Fruit fly (Drosophila melanogaster) whole organism, wandering third instar larva: ENCODE results near the gene laf.

Experiments
- Mio ChIP-seq: sonication (Bioruptor generic); optimal IDR thresholded peaks from 2 replicates; lab custom pipeline; 2016; ENCODE audit warnings: missing biosample characterization, missing genetic modification characterization
- Sp1 ChIP-seq: fragments of 200-800 bp; sonication (Bioruptor generic); optimal IDR thresholded peaks from 3 replicates; lab custom pipeline; 2019; ENCODE audit warnings: missing biosample characterization, mild to moderate bottlenecking, missing genetic modification characterization, moderate library complexity
- fru ChIP-seq: fragments of 200-800 bp; sonication (Bioruptor generic); optimal IDR thresholded peaks from 3 replicates; lab custom pipeline; 2016; ENCODE audit warnings: missing biosample characterization, mild to moderate bottlenecking, missing genetic modification characterization
- pan ChIP-seq: fragments of >200 bp; optimal IDR thresholded peaks from 2 replicates; lab custom pipeline; 2017

dm6 chr3R:4845353-4845752, 33.0 kb downstream of the laf start:
- no peak for TF ChIP-seq fru
- no peak for TF ChIP-seq Mio (GFP tag; lab: Kevin White, UChicago)
- no peak for TF ChIP-seq pan
- TF ChIP-seq Sp1 = no peak
